Fruit fly (Drosophila melanogaster) whole organism, embryonic: ENCODE data around the gene Grip91.

Experiments
- Aef1 ChIP-seq: fragments of 200-800 bp; sonication (Bioruptor generic); IDR thresholded peaks from 3 replicates; pipeline ENCODE4 v1.3.6; 2022; ENCODE audit warnings: missing biosample characterization, missing genetic modification characterization
- Antp ChIP-seq: fragments of 200-800 bp; sonication (Bioruptor generic); optimal IDR thresholded peaks from 3 replicates; lab custom pipeline; 2016; ENCODE audit warnings: missing biosample characterization, missing genetic modification characterization
- Atf6 ChIP-seq: fragments of 200-800 bp; sonication (Bioruptor generic); IDR thresholded peaks from 2 replicates; pipeline ENCODE4 v1.3.6; 2022; ENCODE audit warnings: missing biosample characterization, missing genetic modification characterization
- CG1024 ChIP-seq: fragments of 200-800 bp; sonication (Bioruptor generic); IDR thresholded peaks from 2 replicates; pipeline ENCODE4 v1.3.6; 2022; ENCODE audit warnings: missing biosample characterization, missing genetic modification characterization
- CG10267 ChIP-seq: fragments of 200-800 bp; sonication (Bioruptor generic); optimal IDR thresholded peaks from 2 replicates; lab custom pipeline; 2018; ENCODE audit warnings: missing biosample characterization, mild to moderate bottlenecking, missing genetic modification characterization, moderate library complexity
- CG10654 ChIP-seq: fragments of 200-800 bp; sonication (Bioruptor generic); optimal IDR thresholded peaks from 2 replicates; lab custom pipeline; 2016; ENCODE audit warnings: missing biosample characterization, missing genetic modification characterization
- CG12155 ChIP-seq: fragments of 200-800 bp; sonication (Bioruptor generic); optimal IDR thresholded peaks from 3 replicates; lab custom pipeline; 2016; ENCODE audit warnings: missing biosample characterization, missing genetic modification characterization
- CG12659 ChIP-seq: fragments of 200-800 bp; sonication (Bioruptor generic); optimal IDR thresholded peaks from 3 replicates; lab custom pipeline; 2017; ENCODE audit warnings: mild to moderate bottlenecking, missing biosample characterization, missing genetic modification reagents, missing genetic modification characterization
- CG13894 ChIP-seq: fragments of 200-800 bp; sonication (Bioruptor generic); optimal IDR thresholded peaks from 3 replicates; lab custom pipeline; 2018; ENCODE audit warnings: missing biosample characterization, mild to moderate bottlenecking, missing genetic modification characterization, moderate library complexity
- CG14014 ChIP-seq: fragments of 200-800 bp; sonication (Bioruptor generic); IDR thresholded peaks from 2 replicates; pipeline ENCODE4 v1.3.6; 2022; ENCODE audit warnings: missing biosample characterization, missing genetic modification characterization
- CG14965 ChIP-seq: fragments of 200-800 bp; sonication (Bioruptor generic); optimal IDR thresholded peaks from 2 replicates; lab custom pipeline; 2016; ENCODE audit warnings: missing biosample characterization, missing genetic modification characterization, borderline replicate concordance
- CG16813 ChIP-seq: fragments of 200-800 bp; sonication (Bioruptor generic); IDR thresholded peaks from 3 replicates; pipeline ENCODE4 v1.3.6; 2022; ENCODE audit warnings: missing biosample characterization, missing genetic modification characterization; ENCODE audit not compliant: partially characterized antibody
- CG17328 ChIP-seq: fragments of 200-800 bp; sonication (Bioruptor generic); IDR thresholded peaks from 2 replicates; pipeline ENCODE4 v1.3.6; 2022; ENCODE audit warnings: missing biosample characterization, missing genetic modification characterization
- CG18764 ChIP-seq: fragments of 200-800 bp; sonication (Bioruptor generic); optimal IDR thresholded peaks from 3 replicates; lab custom pipeline; 2016; ENCODE audit warnings: missing biosample characterization, missing genetic modification characterization
- CG2678 ChIP-seq: fragments of 200-800 bp; sonication (Bioruptor generic); optimal IDR thresholded peaks from 3 replicates; lab custom pipeline; 2019; ENCODE audit warnings: missing biosample characterization, mild to moderate bottlenecking, missing genetic modification characterization, moderate library complexity
- CG30403 ChIP-seq: fragments of 200-800 bp; sonication (Bioruptor generic); optimal IDR thresholded peaks from 3 replicates; lab custom pipeline; 2016; ENCODE audit warnings: missing biosample characterization, missing genetic modification characterization
- CG34224 ChIP-seq: fragments of 200-800 bp; sonication (Bioruptor generic); IDR thresholded peaks from 3 replicates; pipeline ENCODE4 v1.3.6; 2022; ENCODE audit warnings: missing biosample characterization, missing genetic modification characterization; ENCODE audit not compliant: partially characterized antibody
- CG42726 ChIP-seq: fragments of 200-800 bp; sonication (Bioruptor generic); IDR thresholded peaks from 2 replicates; pipeline ENCODE4 v1.3.6; 2022; ENCODE audit warnings: missing biosample characterization, missing genetic modification characterization; ENCODE audit not compliant: partially characterized antibody
- CG4820 ChIP-seq: fragments of 200-800 bp; sonication (Bioruptor generic); optimal IDR thresholded peaks from 3 replicates; lab custom pipeline; 2016; ENCODE audit warnings: missing biosample characterization, missing genetic modification characterization
- CG9609 ChIP-seq: fragments of 200-800 bp; sonication (Bioruptor generic); optimal IDR thresholded peaks from 3 replicates; lab custom pipeline; 2016; ENCODE audit warnings: missing biosample characterization, missing genetic modification characterization
- CG9932 ChIP-seq: fragments of 200-800 bp; sonication (Bioruptor generic); IDR thresholded peaks from 2 replicates; pipeline ENCODE4 v1.3.6; 2022; ENCODE audit warnings: missing biosample characterization, missing genetic modification characterization
- Dip2 ChIP-seq: fragments of 200-800 bp; sonication (Bioruptor generic); IDR thresholded peaks from 2 replicates; pipeline ENCODE4 v1.3.6; 2022; ENCODE audit warnings: missing biosample characterization, missing genetic modification characterization
- Dp ChIP-seq: fragments of 200-800 bp; sonication (Bioruptor generic); optimal IDR thresholded peaks from 2 replicates; lab custom pipeline; 2018; ENCODE audit warnings: missing biosample characterization, mild to moderate bottlenecking, missing genetic modification characterization, moderate library complexity
- Elba2 ChIP-seq: fragments of 200-800 bp; sonication (Bioruptor generic); optimal IDR thresholded peaks from 3 replicates; lab custom pipeline; 2016; ENCODE audit warnings: missing biosample characterization, missing genetic modification characterization
- Hmx ChIP-seq: fragments of 200-800 bp; sonication (Bioruptor generic); optimal IDR thresholded peaks from 2 replicates; lab custom pipeline; 2016; ENCODE audit warnings: missing biosample characterization, missing genetic modification characterization
- Lpt ChIP-seq: fragments of >200 bp; optimal IDR thresholded peaks from 2 replicates; lab custom pipeline; 2018; ENCODE audit warnings: missing biosample characterization, missing genetic modification characterization
- Max ChIP-seq: fragments of 200-800 bp; sonication (Bioruptor generic); optimal IDR thresholded peaks from 2 replicates; lab custom pipeline; 2016; ENCODE audit warnings: missing biosample characterization, mild to moderate bottlenecking, missing genetic modification characterization
- NC2α ChIP-seq: fragments of 200-800 bp; sonication (Bioruptor generic); optimal IDR thresholded peaks from 2 replicates; lab custom pipeline; 2016; ENCODE audit warnings: missing biosample characterization, missing genetic modification characterization
- NK7.1 ChIP-seq: fragments of 200-800 bp; sonication (Bioruptor generic); optimal IDR thresholded peaks from 3 replicates; lab custom pipeline; 2016; ENCODE audit warnings: missing biosample characterization, missing genetic modification characterization
- Oaz ChIP-seq: fragments of 200-800 bp; sonication (Bioruptor generic); IDR thresholded peaks from 2 replicates; pipeline ENCODE4 v1.3.6; 2022; ENCODE audit warnings: missing biosample characterization, missing genetic modification characterization
- Ptx1 ChIP-seq: fragments of 200-800 bp; sonication (Bioruptor generic); IDR thresholded peaks from 2 replicates; pipeline ENCODE4 v1.3.6; 2022; ENCODE audit warnings: missing biosample characterization, missing genetic modification characterization
- az2 ChIP-seq: fragments of 200-800 bp; sonication (Bioruptor generic); optimal IDR thresholded peaks from 3 replicates; lab custom pipeline; 2016; ENCODE audit warnings: missing biosample characterization, missing genetic modification characterization
- bbx ChIP-seq: fragments of 200-800 bp; sonication (Bioruptor generic); IDR thresholded peaks from 2 replicates; pipeline ENCODE4 v1.3.6; 2022; ENCODE audit warnings: missing biosample characterization, missing genetic modification characterization; ENCODE audit not compliant: partially characterized antibody
- br ChIP-seq: fragments of >200 bp; optimal IDR thresholded peaks from 2 replicates; lab custom pipeline; 2017
- corto ChIP-seq: fragments of 200-800 bp; sonication (Bioruptor generic); optimal IDR thresholded peaks from 2 replicates; lab custom pipeline; 2016; ENCODE audit warnings: missing biosample characterization, mild to moderate bottlenecking, missing genetic modification characterization, moderate library complexity
- gem ChIP-seq: fragments of 200-800 bp; sonication (Bioruptor generic); optimal IDR thresholded peaks from 2 replicates; lab custom pipeline; 2019; ENCODE audit warnings: missing biosample characterization, mild to moderate bottlenecking, missing genetic modification characterization, moderate library complexity
- hbn ChIP-seq: fragments of 200-800 bp; sonication (Bioruptor generic); IDR thresholded peaks from 2 replicates; pipeline ENCODE4 v1.3.6; 2022; ENCODE audit warnings: missing biosample characterization, missing genetic modification characterization; ENCODE audit not compliant: partially characterized antibody
- ind ChIP-seq: fragments of 200-800 bp; sonication (Bioruptor generic); optimal IDR thresholded peaks from 3 replicates; lab custom pipeline; 2016; ENCODE audit warnings: missing biosample characterization, missing genetic modification characterization
- lbe ChIP-seq: fragments of 200-800 bp; sonication (Bioruptor generic); optimal IDR thresholded peaks from 2 replicates; lab custom pipeline; 2016; ENCODE audit warnings: missing biosample characterization, mild to moderate bottlenecking, missing genetic modification characterization
- luna ChIP-seq: fragments of 200-800 bp; sonication (Bioruptor generic); optimal IDR thresholded peaks from 2 replicates; lab custom pipeline; 2016; ENCODE audit warnings: missing biosample characterization, missing genetic modification characterization
- mld ChIP-seq: fragments of 200-800 bp; sonication (Bioruptor generic); IDR thresholded peaks from 3 replicates; pipeline ENCODE4 v1.3.6; 2022; ENCODE audit warnings: missing biosample characterization, missing genetic modification characterization; ENCODE audit not compliant: partially characterized antibody
- onecut ChIP-seq: fragments of 200-800 bp; sonication (Bioruptor generic); IDR thresholded peaks from 2 replicates; pipeline ENCODE4 v1.3.6; 2022; ENCODE audit warnings: missing biosample characterization, missing genetic modification characterization
- peb ChIP-seq: fragments of 200-800 bp; sonication (Bioruptor generic); IDR thresholded peaks from 2 replicates; pipeline ENCODE4 v1.3.6; 2022; ENCODE audit warnings: missing biosample characterization, missing genetic modification characterization
- ro ChIP-seq: fragments of 200-800 bp; sonication (Bioruptor generic); IDR thresholded peaks from 2 replicates; pipeline ENCODE4 v1.3.6; 2022; ENCODE audit warnings: missing biosample characterization, missing genetic modification characterization
- sob ChIP-seq: fragments of 200-800 bp; sonication (Bioruptor generic); IDR thresholded peaks from 2 replicates; pipeline ENCODE4 v1.3.6; 2022; ENCODE audit warnings: missing biosample characterization, missing genetic modification characterization
- tgo ChIP-seq: fragments of 200-800 bp; sonication (Bioruptor generic); IDR thresholded peaks from 3 replicates; pipeline ENCODE4 v1.3.6; 2022; ENCODE audit warnings: missing biosample characterization, missing genetic modification characterization
- tio ChIP-seq: fragments of 200-800 bp; sonication (Bioruptor generic); optimal IDR thresholded peaks from 2 replicates; lab custom pipeline; 2017; ENCODE audit warnings: missing biosample characterization, missing genetic modification characterization, inconsistent platforms
- tna ChIP-seq: fragments of 200-800 bp; sonication (Bioruptor generic); IDR thresholded peaks from 2 replicates; pipeline ENCODE4 v1.3.6; 2022; ENCODE audit warnings: missing biosample characterization, missing genetic modification characterization; ENCODE audit not compliant: partially characterized antibody
- toy ChIP-seq: fragments of 200-800 bp; sonication (Bioruptor generic); IDR thresholded peaks from 2 replicates; pipeline ENCODE4 v1.3.6; 2022; ENCODE audit warnings: missing biosample characterization, missing genetic modification characterization
- ttk ChIP-seq: fragments of 200-800 bp; sonication (Bioruptor generic); IDR thresholded peaks from 2 replicates; pipeline ENCODE4 v2.1.2; 2022; ENCODE audit warnings: missing biosample characterization, missing genetic modification characterization

Grip91 gene

dm6 chrX:13764397-13765119 lies 20.1 kb upstream of the Grip91 start (continued):
- peak; percentile 34; the same call in 1 of the 2 replicates for TF ChIP-seq Atf6 (GFP tag; lab: Robert Waterston, UW)
- peak; percentile 61 for TF ChIP-seq CG17328 (GFP tag; lab: Robert Waterston, UW)
- peak; percentile 1 for TF ChIP-seq CG9609
- peak; percentile 61 for TF ChIP-seq CG14014
- no peak for TF ChIP-seq Lpt
- peak; percentile 75 for TF ChIP-seq gem (tag; lab: Kevin White, UChicago)
- TF ChIP-seq CG16813, result no peak
- TF ChIP-seq CG9932 (GFP tag; lab: Robert Waterston, UW), result no peak
- TF ChIP-seq Max (GFP tag; lab: Kevin White, UChicago), result no peak
- TF ChIP-seq lbe (GFP tag; lab: Kevin White, UChicago), result no peak
- TF ChIP-seq CG42726, result no peak
- no peak for TF ChIP-seq tna (GFP tag; lab: Robert Waterston, UW)
- TF ChIP-seq Ptx1 (GFP tag; lab: Robert Waterston, UW), result peak; percentile 67
- TF ChIP-seq CG12659 (GFP tag; lab: Kevin White, UChicago), result peak; percentile 38
- peak; percentile 28 for TF ChIP-seq CG10267 (tag; lab: Kevin White, UChicago)
- TF ChIP-seq NK7.1 (GFP tag; lab: Kevin White, UChicago), result no peak
- TF ChIP-seq corto (GFP tag; lab: Kevin White, UChicago), result no peak
- TF ChIP-seq tgo (GFP tag; lab: Robert Waterston, UW), result peak; percentile 56; the same call in 2 of the 3 replicates
- TF ChIP-seq toy, result no peak
- TF ChIP-seq Elba2, result no peak
- no peak for TF ChIP-seq bbx (GFP tag; lab: Robert Waterston, UW)
- TF ChIP-seq CG34224 (GFP tag; lab: Robert Waterston, UW), result no peak
- TF ChIP-seq peb, result peak; percentile 15; the same call in 1 of the 2 replicates
- peak; percentile 46; the same call in 1 of the 2 replicates for TF ChIP-seq Oaz
- no peak for TF ChIP-seq CG13894 (tag; lab: Kevin White, UChicago)
- TF ChIP-seq ro (GFP tag; lab: Robert Waterston, UW), result no peak
- no peak for TF ChIP-seq luna
- TF ChIP-seq Antp (GFP tag; lab: Kevin White, UChicago), result no peak
- TF ChIP-seq sob (GFP tag; lab: Robert Waterston, UW), result 0 out of 2 replicates have a peak, but pooled peaks have one; percentile 62
- no peak for TF ChIP-seq NC2α (GFP tag; lab: Kevin White, UChicago)
- TF ChIP-seq Dp, result no peak
- peak; percentile 15 for TF ChIP-seq tio (GFP tag; lab: Kevin White, UChicago)
- TF ChIP-seq hbn, result no peak
- no peak for TF ChIP-seq CG10654 (GFP tag; lab: Kevin White, UChicago)
- TF ChIP-seq br (lab: Kevin White, UChicago), result no peak
- no peak for TF ChIP-seq Hmx
- peak; percentile 47 for TF ChIP-seq az2 (GFP tag; lab: Kevin White, UChicago)
- peak; percentile 37; the same call in 2 of the 3 replicates for TF ChIP-seq Aef1 (GFP tag; lab: Robert Waterston, UW)
- peak; percentile 57 for TF ChIP-seq ttk
- 0 out of 2 replicates have a peak, but pooled peaks have one; percentile 8 for TF ChIP-seq onecut (GFP tag; lab: Robert Waterston, UW)
- TF ChIP-seq CG12155 (GFP tag; lab: Kevin White, UChicago), result peak; percentile 2
- TF ChIP-seq CG30403 (GFP tag; lab: Kevin White, UChicago), result peak; percentile 40
- TF ChIP-seq ind (GFP tag; lab: Kevin White, UChicago), result peak; percentile 48
- peak; percentile 34 for TF ChIP-seq CG4820 (GFP tag; lab: Kevin White, UChicago)
- no peak for TF ChIP-seq CG18764
- no peak for TF ChIP-seq CG1024 (GFP tag; lab: Robert Waterston, UW)
- no peak for TF ChIP-seq CG14965
- peak; percentile 63 for TF ChIP-seq CG2678 (tag; lab: Kevin White, UChicago)
- TF ChIP-seq Dip2, result no peak
- TF ChIP-seq mld (GFP tag; lab: Robert Waterston, UW), result no peak
